Fruit fly (Drosophila melanogaster) whole organism, embryonic: ENCODE data around the gene CG32023.

Source experiments
- Asciz ChIP-seq: fragments of 200-800 bp; sonication (Bioruptor generic); optimal IDR thresholded peaks from 2 replicates; lab custom pipeline; 2017; ENCODE audit warnings: missing biosample characterization, mild to moderate bottlenecking, missing genetic modification characterization, missing genetic modification reagents
- Awh ChIP-seq: fragments of 200-800 bp; sonication (Bioruptor generic); IDR thresholded peaks from 2 replicates; pipeline ENCODE4, ENCODE4 v1.3.6; 2022; ENCODE audit warnings: missing biosample characterization, missing genetic modification characterization
- Blimp-1 ChIP-seq: fragments of 200-800 bp; sonication (Bioruptor generic); optimal IDR thresholded peaks from 3 replicates; lab custom pipeline; 2018; ENCODE audit warnings: missing biosample characterization, missing genetic modification characterization, mild to moderate bottlenecking, moderate library complexity, missing genetic modification reagents
- CG10321 ChIP-seq: fragments of 200-800 bp; sonication (Bioruptor generic); IDR thresholded peaks from 2 replicates; pipeline ENCODE4 v1.3.6; 2022; ENCODE audit warnings: missing biosample characterization, missing genetic modification characterization
- CG11247 ChIP-seq: fragments of 200-800 bp; sonication (Bioruptor generic); IDR thresholded peaks from 2 replicates; pipeline ENCODE4 v1.3.6; 2022; ENCODE audit warnings: missing biosample characterization, missing genetic modification characterization
- CG12769 ChIP-seq: fragments of 200-800 bp; sonication (Bioruptor generic); optimal IDR thresholded peaks from 2 replicates; lab custom pipeline; 2019; ENCODE audit warnings: missing biosample characterization, mild to moderate bottlenecking, missing genetic modification characterization, moderate library complexity
- CG15514 ChIP-seq: fragments of 200-800 bp; sonication (Bioruptor generic); optimal IDR thresholded peaks from 3 replicates; lab custom pipeline; 2017; ENCODE audit warnings: missing biosample characterization, missing genetic modification characterization, mild to moderate bottlenecking, moderate library complexity, missing genetic modification reagents
- CG1647 ChIP-seq: fragments of 200-800 bp; sonication (Bioruptor generic); optimal IDR thresholded peaks from 3 replicates; lab custom pipeline; 2016; ENCODE audit warnings: missing biosample characterization, missing genetic modification characterization
- CG17359 ChIP-seq: fragments of 200-800 bp; sonication (Bioruptor generic); optimal IDR thresholded peaks from 3 replicates; lab custom pipeline; 2018; ENCODE audit warnings: missing biosample characterization, mild to moderate bottlenecking, missing genetic modification characterization, moderate library complexity
- CG17361 ChIP-seq: fragments of 200-800 bp; sonication (Bioruptor generic); IDR thresholded peaks from 3 replicates; pipeline ENCODE4 v1.3.6; 2022; ENCODE audit warnings: missing biosample characterization, missing genetic modification characterization
- CG30431 ChIP-seq: fragments of 200-800 bp; sonication (Bioruptor generic); optimal IDR thresholded peaks from 2 replicates; lab custom pipeline; 2017; ENCODE audit warnings: missing biosample characterization, missing genetic modification characterization
- CG3163 ChIP-seq: fragments of 200-800 bp; sonication (Bioruptor generic); optimal IDR thresholded peaks from 3 replicates; lab custom pipeline; 2016; ENCODE audit warnings: missing biosample characterization, missing genetic modification characterization
- CG33213 ChIP-seq: fragments of 200-800 bp; sonication (Bioruptor generic); optimal IDR thresholded peaks from 3 replicates; lab custom pipeline; 2016; ENCODE audit warnings: missing biosample characterization, missing genetic modification characterization
- CG3407 ChIP-seq: fragments of 200-800 bp; sonication (Bioruptor generic); optimal IDR thresholded peaks from 2 replicates; lab custom pipeline; 2018; ENCODE audit warnings: missing biosample characterization, mild to moderate bottlenecking, missing genetic modification characterization
- CG4820 ChIP-seq: fragments of 200-800 bp; sonication (Bioruptor generic); optimal IDR thresholded peaks from 3 replicates; lab custom pipeline; 2016; ENCODE audit warnings: missing biosample characterization, missing genetic modification characterization
- CG6175 ChIP-seq: fragments of 200-800 bp; sonication (Bioruptor generic); IDR thresholded peaks from 3 replicates; pipeline ENCODE4 v1.3.6; 2022; ENCODE audit warnings: missing biosample characterization, missing genetic modification characterization
- CG6254 ChIP-seq: fragments of 200-800 bp; sonication (Bioruptor generic); optimal IDR thresholded peaks from 3 replicates; lab custom pipeline; 2017; ENCODE audit warnings: mild to moderate bottlenecking, missing biosample characterization, missing genetic modification reagents, missing genetic modification characterization
- CG7372 ChIP-seq: fragments of 200-800 bp; sonication (Bioruptor generic); IDR thresholded peaks from 2 replicates; pipeline ENCODE4 v1.3.6; 2022; ENCODE audit warnings: missing biosample characterization, missing genetic modification characterization
- Deaf1 ChIP-seq: fragments of 200-800 bp; optimal IDR thresholded peaks from 3 replicates; lab custom pipeline; 2019; ENCODE audit warnings: missing biosample characterization, mild to moderate bottlenecking, missing genetic modification characterization, moderate library complexity
- Dref ChIP-seq: fragments of 200-800 bp; sonication (Bioruptor generic); IDR thresholded peaks from 2 replicates; pipeline ENCODE4 v1.3.6; 2022; ENCODE audit warnings: missing biosample characterization, missing genetic modification characterization
- Hand ChIP-seq: fragments of 200-800 bp; sonication (Bioruptor generic); optimal IDR thresholded peaks from 2 replicates; lab custom pipeline; 2017; ENCODE audit warnings: mild to moderate bottlenecking, missing biosample characterization, missing genetic modification reagents, missing genetic modification characterization
- Jarid2 ChIP-seq: fragments of 200-800 bp; sonication (Bioruptor generic); optimal IDR thresholded peaks from 3 replicates; lab custom pipeline; 2017; ENCODE audit warnings: mild to moderate bottlenecking, missing biosample characterization, missing genetic modification reagents, missing genetic modification characterization
- Mad ChIP-seq: fragments of 200-800 bp; sonication (Bioruptor generic); optimal IDR thresholded peaks from 2 replicates; lab custom pipeline; 2016; ENCODE audit warnings: missing biosample characterization, missing genetic modification characterization
- Med ChIP-seq: fragments of 200-800 bp; sonication (Bioruptor generic); peaks from one replicate; lab custom pipeline; 2016; ENCODE audit warnings: missing biosample characterization, missing genetic modification characterization, mild to moderate bottlenecking, inconsistent platforms, moderate library complexity
- Meics ChIP-seq: fragments of 200-800 bp; sonication (Bioruptor generic); optimal IDR thresholded peaks from 2 replicates; lab custom pipeline; 2017; ENCODE audit warnings: missing biosample characterization, mild to moderate bottlenecking, missing genetic modification characterization
- NFAT ChIP-seq: fragments of 200-800 bp; sonication (Bioruptor generic); IDR thresholded peaks from 2 replicates; pipeline ENCODE4 v1.3.6; 2022; ENCODE audit warnings: missing biosample characterization, missing genetic modification characterization
- NK7.1 ChIP-seq: fragments of 200-800 bp; sonication (Bioruptor generic); optimal IDR thresholded peaks from 3 replicates; lab custom pipeline; 2016; ENCODE audit warnings: missing biosample characterization, missing genetic modification characterization
- NfI ChIP-seq: fragments of 200-800 bp; sonication (Bioruptor generic); optimal IDR thresholded peaks from 3 replicates; lab custom pipeline; 2018; ENCODE audit warnings: missing biosample characterization, mild to moderate bottlenecking, missing genetic modification characterization, moderate library complexity
- Ravus ChIP-seq: fragments of 200-800 bp; sonication (Bioruptor generic); IDR thresholded peaks from 2 replicates; pipeline ENCODE4 v1.3.6; 2022; ENCODE audit warnings: missing biosample characterization, missing genetic modification characterization
- Six4 ChIP-seq: fragments of 200-800 bp; sonication (Bioruptor generic); optimal IDR thresholded peaks from 2 replicates; lab custom pipeline; 2016; ENCODE audit warnings: missing biosample characterization, missing genetic modification characterization
- Sry-δ ChIP-seq: fragments of 200-800 bp; sonication (Bioruptor generic); optimal IDR thresholded peaks from 2 replicates; lab custom pipeline; 2016; ENCODE audit warnings: missing biosample characterization, missing genetic modification characterization
- TFAM ChIP-seq: fragments of 200-800 bp; sonication (Bioruptor generic); optimal IDR thresholded peaks from 2 replicates; lab custom pipeline; 2017; ENCODE audit warnings: missing biosample characterization, missing genetic modification characterization, inconsistent platforms
- ab ChIP-seq: fragments of 200-800 bp; sonication (Bioruptor generic); optimal IDR thresholded peaks from 2 replicates; lab custom pipeline; 2016; ENCODE audit warnings: missing biosample characterization, missing genetic modification characterization
- ash1 ChIP-seq: fragments of 200-800 bp; sonication (Bioruptor generic); optimal IDR thresholded peaks from 2 replicates; lab custom pipeline; 2018; ENCODE audit warnings: missing biosample characterization, mild to moderate bottlenecking, missing genetic modification characterization
- az2 ChIP-seq: fragments of 200-800 bp; sonication (Bioruptor generic); optimal IDR thresholded peaks from 3 replicates; lab custom pipeline; 2016; ENCODE audit warnings: missing biosample characterization, missing genetic modification characterization
- bsh ChIP-seq, 2 experiments: fragments of 200-800 bp; sonication (Bioruptor generic); optimal IDR thresholded peaks; 2 replicates each; lab custom pipeline; 2017 to 2018; ENCODE audit warnings: mild to moderate bottlenecking in 2 of 2, missing biosample characterization in 2 of 2, missing genetic modification characterization in 2 of 2, moderate library complexity in 1 of 2
- da ChIP-seq: fragments of 200-800 bp; sonication (Bioruptor generic); optimal IDR thresholded peaks from 2 replicates; lab custom pipeline; 2016; ENCODE audit warnings: missing biosample characterization, missing genetic modification characterization
- danr ChIP-seq: fragments of 200-800 bp; sonication (Bioruptor generic); IDR thresholded peaks from 2 replicates; pipeline ENCODE4 v1.3.6; 2022; ENCODE audit warnings: missing biosample characterization, missing genetic modification characterization
- disco-r ChIP-seq: fragments of 200-800 bp; sonication (Bioruptor generic); optimal IDR thresholded peaks from 2 replicates; lab custom pipeline; 2016; ENCODE audit warnings: missing biosample characterization, missing genetic modification characterization
- dysf ChIP-seq: fragments of 200-800 bp; sonication (Bioruptor generic); IDR thresholded peaks from 3 replicates; pipeline ENCODE4 v1.3.6; 2022; ENCODE audit warnings: missing biosample characterization, missing genetic modification characterization
- fd64A ChIP-seq: fragments of 200-800 bp; sonication (Bioruptor generic); optimal IDR thresholded peaks from 3 replicates; lab custom pipeline; 2018; ENCODE audit warnings: missing biosample characterization, mild to moderate bottlenecking, missing genetic modification characterization
- gem ChIP-seq: fragments of 200-800 bp; sonication (Bioruptor generic); optimal IDR thresholded peaks from 2 replicates; lab custom pipeline; 2019; ENCODE audit warnings: missing biosample characterization, mild to moderate bottlenecking, missing genetic modification characterization, moderate library complexity
- gsb ChIP-seq: fragments of 200-800 bp; sonication (Bioruptor generic); IDR thresholded peaks from 2 replicates; pipeline ENCODE4 v1.3.6; 2022; ENCODE audit warnings: missing biosample characterization, missing genetic modification characterization
- knrl ChIP-seq: fragments of 200-800 bp; sonication (Bioruptor generic); IDR thresholded peaks from 3 replicates; pipeline ENCODE4 v1.3.6; 2022; ENCODE audit warnings: missing biosample characterization, missing genetic modification characterization; ENCODE audit not compliant: partially characterized antibody
- lbe ChIP-seq: fragments of 200-800 bp; sonication (Bioruptor generic); optimal IDR thresholded peaks from 2 replicates; lab custom pipeline; 2016; ENCODE audit warnings: missing biosample characterization, mild to moderate bottlenecking, missing genetic modification characterization
- mld ChIP-seq: fragments of 200-800 bp; sonication (Bioruptor generic); IDR thresholded peaks from 3 replicates; pipeline ENCODE4 v1.3.6; 2022; ENCODE audit warnings: missing biosample characterization, missing genetic modification characterization; ENCODE audit not compliant: partially characterized antibody
- row ChIP-seq: fragments of 200-800 bp; sonication (Bioruptor generic); IDR thresholded peaks from 3 replicates; pipeline ENCODE4 v1.3.6; 2022; ENCODE audit warnings: missing biosample characterization, missing genetic modification characterization
- tna ChIP-seq: fragments of 200-800 bp; sonication (Bioruptor generic); IDR thresholded peaks from 2 replicates; pipeline ENCODE4 v1.3.6; 2022; ENCODE audit warnings: missing biosample characterization, missing genetic modification characterization; ENCODE audit not compliant: partially characterized antibody
- vvl ChIP-seq: fragments of 200-800 bp; sonication (Bioruptor generic); IDR thresholded peaks from 2 replicates; pipeline ENCODE4 v1.3.6; 2022; ENCODE audit warnings: missing biosample characterization, missing genetic modification characterization
- wdn ChIP-seq: fragments of 200-800 bp; sonication (Bioruptor generic); IDR thresholded peaks from 2 replicates; pipeline ENCODE4 v1.3.6; 2022; ENCODE audit warnings: missing biosample characterization, missing genetic modification characterization
- z ChIP-seq: fragments of 200-800 bp; sonication (Bioruptor generic); IDR thresholded peaks from 3 replicates; pipeline ENCODE4 v1.3.6; 2022; ENCODE audit warnings: missing biosample characterization, missing genetic modification characterization

Gene CG32023

DNA sequence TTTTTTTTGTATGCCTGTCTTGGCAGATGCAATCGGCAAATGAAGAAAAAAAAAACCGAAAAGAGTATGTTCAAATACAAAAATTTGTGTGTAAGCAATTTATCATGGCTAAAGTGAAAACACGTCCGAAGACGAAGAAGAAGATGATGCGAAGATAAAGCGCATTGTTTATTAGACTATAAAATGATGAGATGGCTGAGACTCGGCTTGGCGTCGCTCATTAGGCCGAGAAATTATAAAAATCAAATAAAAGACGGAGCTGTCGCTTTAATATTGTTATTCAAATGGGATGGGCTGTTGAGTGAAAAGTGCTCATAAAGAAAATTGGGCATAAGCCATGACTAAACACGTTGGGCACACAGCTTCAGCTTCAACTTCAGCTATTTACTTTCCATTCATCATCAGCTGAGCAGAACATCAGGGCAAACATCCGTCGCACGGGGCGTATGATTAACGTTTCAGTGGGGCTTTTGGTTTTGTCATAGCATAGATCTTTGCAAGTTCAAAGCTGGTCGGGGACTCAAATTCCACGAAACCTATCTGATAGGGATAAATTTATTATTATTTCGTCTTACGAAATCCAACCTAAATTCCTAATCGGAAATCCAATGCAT lies 33.3 kb downstream of the CG32023 start (continued):
- TF ChIP-seq CG33213 (GFP tag; lab: Kevin White, UChicago) (no peak), row (GFP tag; lab: Robert Waterston, UW) (no peak), tna (GFP tag; lab: Robert Waterston, UW) (no peak), Ravus (GFP tag; lab: Robert Waterston, UW) (no peak), CG1647 (GFP tag; lab: Kevin White, UChicago) (no peak), disco-r (GFP tag; lab: Kevin White, UChicago) (no peak), Med (peak; percentile 49), Six4 (no peak), Jarid2 (GFP tag; lab: Kevin White, UChicago) (no peak), CG17359 (tag; lab: Kevin White, UChicago) (peak; percentile 5), CG11247 (GFP tag; lab: Robert Waterston, UW) (no peak), bsh (GFP tag; optimal IDR thresholded peaks at IDR 0.05; lab: Kevin White, UChicago) (no peak), danr (GFP tag; lab: Robert Waterston, UW) (no peak), da (GFP tag; lab: Kevin White, UChicago) (no peak), Asciz (GFP tag; lab: Kevin White, UChicago) (peak; percentile 8), Mad (GFP tag; lab: Kevin White, UChicago) (no peak), Meics (GFP tag; lab: Kevin White, UChicago) (no peak), Awh (peak; percentile 88), fd64A (peak; percentile 21), CG30431 (GFP tag; lab: Kevin White, UChicago) (no peak), Hand (GFP tag; lab: Kevin White, UChicago) (no peak), gem (no peak), wdn (GFP tag; lab: Robert Waterston, UW) (no peak), CG3163 (GFP tag; lab: Kevin White, UChicago) (no peak), CG4820 (GFP tag; lab: Kevin White, UChicago) (no peak), CG7372 (GFP tag; lab: Robert Waterston, UW) (no peak), z (GFP tag; lab: Robert Waterston, UW) (0 out of 3 replicates have a peak, but pooled peaks have one; percentile 52), CG3407 (GFP tag; lab: Kevin White, UChicago) (peak; percentile 1), Blimp-1 (GFP tag; lab: Kevin White, UChicago) (peak; percentile 28), mld (GFP tag; lab: Robert Waterston, UW) (no peak), ash1 (GFP tag; lab: Kevin White, UChicago) (no peak), NFAT (no peak), TFAM (no peak), Deaf1 (tag; lab: Kevin White, UChicago) (no peak), CG10321 (GFP tag; lab: Robert Waterston, UW) (no peak), NK7.1 (no peak), CG6254 (GFP tag; lab: Kevin White, UChicago) (no peak), gsb (GFP tag; lab: Robert Waterston, UW) (no peak), ab (GFP tag; lab: Kevin White, UChicago) (no peak), CG15514 (GFP tag; lab: Kevin White, UChicago) (no peak), CG6175 (no peak), vvl (no peak), CG12769 (no peak), dysf (GFP tag; lab: Robert Waterston, UW) (no peak), knrl (GFP tag; lab: Robert Waterston, UW) (no peak), Sry-δ (GFP tag; lab: Kevin White, UChicago) (no peak), az2 (no peak), lbe (no peak), Dref (GFP tag; lab: Robert Waterston, UW) (no peak), CG17361 (GFP tag; lab: Robert Waterston, UW) (no peak), NfI (GFP tag; lab: Kevin White, UChicago) (no peak)
